Worm (Caenorhabditis elegans) whole organism, young adult: ENCODE measurements around the gene col-147.

Experiments
- B0336.3 ChIP-seq: fragments of 200-800 bp; sonication (Bioruptor generic); IDR thresholded peaks from 2 replicates; pipeline ENCODE4 v1.3.6; 2022; ENCODE audit warnings: missing genetic modification characterization, missing compliant biosample characterization
- F23B12.7 ChIP-seq: sonication (generic microtip); optimal IDR thresholded peaks from 2 replicates; lab custom pipeline; 2017; ENCODE audit warnings: missing genetic modification characterization, mild to moderate bottlenecking, missing compliant biosample characterization, antibody characterized with exemption, moderate library complexity; ENCODE audit not compliant: insufficient read depth
- F39B2.1 ChIP-seq: fragments of 200-800 bp; sonication (Bioruptor generic); IDR thresholded peaks from 2 replicates; pipeline ENCODE4 v1.3.6; 2022; ENCODE audit warnings: missing genetic modification reagents, missing genetic modification characterization, missing compliant biosample characterization
- F49E8.2 ChIP-seq: sonication (generic microtip); optimal IDR thresholded peaks from 3 replicates; lab custom pipeline; 2017; ENCODE audit warnings: missing genetic modification characterization, mild to moderate bottlenecking, missing compliant biosample characterization, antibody characterized with exemption, moderate library complexity; ENCODE audit not compliant: insufficient read depth
- F55B11.4 ChIP-seq: sonication (generic microtip); optimal IDR thresholded peaks from 2 replicates; lab custom pipeline; 2016; ENCODE audit warnings: missing compliant biosample characterization, missing genetic modification characterization, borderline replicate concordance; ENCODE audit not compliant: insufficient read depth
- aptf-2 ChIP-seq: fragments of 200-800 bp; sonication (Bioruptor generic); conservative IDR thresholded peaks from 2 replicates; pipeline ENCODE4 v1.3.6; 2022; ENCODE audit warnings: missing genetic modification reagents, missing genetic modification characterization, missing compliant biosample characterization
- aptf-3 ChIP-seq: fragments of 200-800 bp; sonication (Bioruptor generic); IDR thresholded peaks from 2 replicates; pipeline ENCODE4 v1.3.6; 2022; ENCODE audit warnings: missing genetic modification characterization, missing compliant biosample characterization
- attf-5 ChIP-seq: fragments of 200-800 bp; sonication (Bioruptor generic); optimal IDR thresholded peaks from 2 replicates; lab custom pipeline; 2018; ENCODE audit warnings: mild to moderate bottlenecking, missing genetic modification characterization, missing compliant biosample characterization
- ceh-40 ChIP-seq: fragments of 200-800 bp; sonication (Bioruptor generic); IDR thresholded peaks from 2 replicates; pipeline ENCODE4 v1.3.6; 2022; ENCODE audit warnings: missing genetic modification characterization, missing compliant biosample characterization
- ceh-79 ChIP-seq: sonication (generic microtip); optimal IDR thresholded peaks from 2 replicates; lab custom pipeline; 2017; ENCODE audit warnings: mild to moderate bottlenecking, missing genetic modification characterization, missing compliant biosample characterization
- chd-7 ChIP-seq: sonication (generic microtip); optimal IDR thresholded peaks from 2 replicates; lab custom pipeline; 2016; ENCODE audit warnings: mild to moderate bottlenecking, missing genetic modification characterization, moderate library complexity, missing compliant biosample characterization
- egrh-3 ChIP-seq: fragments of 200-800 bp; sonication (Bioruptor generic); IDR thresholded peaks from 2 replicates; pipeline ENCODE4 v1.3.6; 2022; ENCODE audit warnings: missing genetic modification reagents, missing genetic modification characterization, missing compliant biosample characterization
- gei-17 ChIP-seq: fragments of 200-800 bp; sonication (Bioruptor generic); optimal IDR thresholded peaks from 2 replicates; lab custom pipeline; 2018; ENCODE audit warnings: mild to moderate bottlenecking, missing genetic modification characterization, missing compliant biosample characterization
- let-607 ChIP-seq, 2 experiments: fragments of 200-800 bp in 1 of 2; sonication (Bioruptor generic) in 1 of 2; sonication (generic microtip) in 1 of 2; optimal IDR thresholded peaks; 2 replicates each; lab custom pipeline; 2016 to 2018; ENCODE audit warnings: mild to moderate bottlenecking in 2 of 2, missing compliant biosample characterization in 2 of 2, missing genetic modification characterization in 2 of 2, moderate library complexity in 2 of 2, missing genotype in 1 of 2
- lin-35 ChIP-seq, 3 experiments: fragments of 150-350 bp in 2 of 3; sonication (generic microtip) in 1 of 3; optimal IDR thresholded peaks; 2 replicates each; lab custom pipeline; 2014 to 2018; ENCODE audit warnings: missing biosample characterization in 3 of 3, missing genetic modification characterization in 3 of 3, missing genetic modification reagents in 3 of 3
- madf-10 ChIP-seq: sonication (generic microtip); optimal IDR thresholded peaks from 2 replicates; lab custom pipeline; 2016; ENCODE audit warnings: mild to moderate bottlenecking, missing genetic modification characterization, missing compliant biosample characterization
- madf-3 ChIP-seq: fragments of 200-800 bp; sonication (Bioruptor generic); IDR thresholded peaks from 2 replicates; pipeline ENCODE4 v1.3.6; 2022; ENCODE audit warnings: missing genetic modification reagents, missing genetic modification characterization, missing compliant biosample characterization
- mcd-1 ChIP-seq: fragments of 200-800 bp; sonication (Bioruptor generic); IDR thresholded peaks from 2 replicates; pipeline ENCODE4 v1.3.6; 2022; ENCODE audit warnings: missing genetic modification reagents, missing genetic modification characterization, missing compliant biosample characterization
- nfya-1 ChIP-seq: sonication (generic microtip); optimal IDR thresholded peaks from 2 replicates; lab custom pipeline; 2017; ENCODE audit warnings: antibody characterized with exemption, missing compliant biosample characterization, missing genetic modification characterization, borderline replicate concordance; ENCODE audit not compliant: insufficient read depth
- nfyb-1 ChIP-seq: fragments of 200-800 bp; sonication (Bioruptor generic); IDR thresholded peaks from 2 replicates; pipeline ENCODE4 v1.3.6; 2022; ENCODE audit warnings: missing genetic modification reagents, missing genetic modification characterization, missing compliant biosample characterization
- nhr-120 ChIP-seq: fragments of 200-800 bp; sonication (Bioruptor generic); IDR thresholded peaks from 2 replicates; pipeline ENCODE4 v1.3.6; 2022; ENCODE audit warnings: missing genetic modification characterization, missing compliant biosample characterization
- nhr-179 ChIP-seq: sonication (generic microtip); optimal IDR thresholded peaks from 2 replicates; lab custom pipeline; 2016; ENCODE audit warnings: mild to moderate bottlenecking, missing genetic modification characterization, missing compliant biosample characterization
- nhr-80 ChIP-seq: sonication (generic microtip); optimal IDR thresholded peaks from 2 replicates; lab custom pipeline; 2016; ENCODE audit warnings: missing genetic modification characterization, missing compliant biosample characterization
- pbrm-1 ChIP-seq: fragments of 200-800 bp; sonication (Bioruptor generic); IDR thresholded peaks from 2 replicates; pipeline ENCODE4 v1.3.6; 2022; ENCODE audit warnings: missing genetic modification reagents, missing genetic modification characterization, missing compliant biosample characterization
- rec-8 ChIP-seq, 2 experiments: sonication (generic microtip); optimal IDR thresholded peaks; 2 replicates each; lab custom pipeline; 2016; ENCODE audit warnings: mild to moderate bottlenecking in 2 of 2, missing genetic modification characterization in 2 of 2, missing genetic modification reagents in 2 of 2, missing genotype in 2 of 2, missing biosample characterization in 1 of 2, missing compliant biosample characterization in 1 of 2, moderate library complexity in 1 of 2
- tbp1 ChIP-seq: fragments of 200-800 bp; sonication (Bioruptor generic); optimal IDR thresholded peaks from 2 replicates; lab custom pipeline; 2018; ENCODE audit warnings: mild to moderate bottlenecking, missing genetic modification characterization, missing compliant biosample characterization
- tlf-1 ChIP-seq: fragments of 200-800 bp; sonication (Bioruptor generic); optimal IDR thresholded peaks from 2 replicates; lab custom pipeline; 2018; ENCODE audit warnings: mild to moderate bottlenecking, missing genetic modification characterization, missing compliant biosample characterization
- xnd-1 ChIP-seq: sonication (generic microtip); optimal IDR thresholded peaks from 2 replicates; lab custom pipeline; 2016; ENCODE audit warnings: missing genotype, missing genetic modification reagents, missing genetic modification characterization, missing compliant biosample characterization
- zfh-2 ChIP-seq: fragments of 200-800 bp; sonication (Bioruptor generic); conservative IDR thresholded peaks from 2 replicates; pipeline ENCODE4 v1.3.6; 2022; ENCODE audit warnings: missing genetic modification reagents, missing genetic modification characterization, missing compliant biosample characterization
- ztf-25 ChIP-seq: fragments of 200-800 bp; sonication (Bioruptor generic); IDR thresholded peaks from 2 replicates; pipeline ENCODE4 v1.3.6; 2022; ENCODE audit warnings: missing genetic modification reagents, missing genetic modification characterization, missing compliant biosample characterization
- ztf-28 ChIP-seq: fragments of 200-800 bp; sonication (Bioruptor generic); IDR thresholded peaks from 2 replicates; pipeline ENCODE4 v1.3.6; 2022; ENCODE audit warnings: missing genetic modification reagents, missing genetic modification characterization, missing compliant biosample characterization

The col-147 gene

ce11 chrV:9621437-9621836 is 11.7 kb downstream of the col-147 start:
- no peak for TF ChIP-seq ztf-28 (GFP tag; lab: Robert Waterston, UW)
- TF ChIP-seq madf-10 (tag; lab: Kevin White, UChicago): no peak
- TF ChIP-seq nfya-1 (tag; lab: Kevin White, UChicago): no peak
- no peak for TF ChIP-seq F23B12.7 (tag; lab: Kevin White, UChicago)
- no peak for TF ChIP-seq lin-35 (GFP tag; optimal IDR thresholded peaks at IDR 0.05; lab: Kevin White, UChicago)
- no peak for TF ChIP-seq pbrm-1 (GFP tag; lab: Robert Waterston, UW)
- TF ChIP-seq madf-3 (GFP tag; lab: Robert Waterston, UW): no peak
- no peak for TF ChIP-seq let-607 (tag; optimal IDR thresholded peaks at IDR 0.05; lab: Kevin White, UChicago)
- no peak for TF ChIP-seq ceh-40
- no peak for TF ChIP-seq B0336.3 (GFP tag; lab: Robert Waterston, UW)
- no peak for TF ChIP-seq F39B2.1 (GFP tag; lab: Robert Waterston, UW)
- no peak for TF ChIP-seq nhr-179 (tag; lab: Kevin White, UChicago)

- no peak for TF ChIP-seq aptf-2 (GFP tag; lab: Robert Waterston, UW)
- TF ChIP-seq aptf-3: 0 out of 2 replicates have a peak, but pooled peaks have one; percentile 61
- TF ChIP-seq attf-5: no peak
- no peak for TF ChIP-seq B0336.3 (GFP tag; lab: Robert Waterston, UW)
- TF ChIP-seq gei-17 (GFP tag; lab: Kevin White, UChicago): no peak
- no peak for TF ChIP-seq tlf-1
- TF ChIP-seq ceh-79 (tag; lab: Kevin White, UChicago): no peak
- no peak for TF ChIP-seq nhr-80 (tag; lab: Kevin White, UChicago)
- no peak for TF ChIP-seq lin-35 (GFP tag; optimal IDR thresholded peaks at IDR 0.05; lab: Kevin White, UChicago)
- TF ChIP-seq madf-3 (GFP tag; lab: Robert Waterston, UW): 0 out of 2 replicates have a peak, but pooled peaks have one; percentile 23
- TF ChIP-seq ztf-25 (GFP tag; lab: Robert Waterston, UW): no peak
- TF ChIP-seq F49E8.2: no peak
- TF ChIP-seq egrh-3 (GFP tag; lab: Robert Waterston, UW): peak; percentile 86
- 0 out of 2 replicates have a peak, but pooled peaks have one; percentile 35 for TF ChIP-seq nfyb-1
- 0 out of 2 replicates have a peak, but pooled peaks have one; percentile 41 for TF ChIP-seq nhr-120 (GFP tag; lab: Robert Waterston, UW)
- TF ChIP-seq mcd-1 (GFP tag; lab: Robert Waterston, UW): no peak
- TF ChIP-seq zfh-2 (GFP tag; lab: Robert Waterston, UW): peak; percentile 84
These were observed 12.7 kb downstream of the col-147 start for ce11 chrV:9620417-9620816.

ce11 chrV:9619850-9620249 is 13.3 kb downstream of the col-147 start, which contains the start of gene idpc-6:
Gene idpc-6, plus strand, starts transcription at chrV:9620150.
- no peak for TF ChIP-seq gei-17 (GFP tag; lab: Kevin White, UChicago)

DNA sequence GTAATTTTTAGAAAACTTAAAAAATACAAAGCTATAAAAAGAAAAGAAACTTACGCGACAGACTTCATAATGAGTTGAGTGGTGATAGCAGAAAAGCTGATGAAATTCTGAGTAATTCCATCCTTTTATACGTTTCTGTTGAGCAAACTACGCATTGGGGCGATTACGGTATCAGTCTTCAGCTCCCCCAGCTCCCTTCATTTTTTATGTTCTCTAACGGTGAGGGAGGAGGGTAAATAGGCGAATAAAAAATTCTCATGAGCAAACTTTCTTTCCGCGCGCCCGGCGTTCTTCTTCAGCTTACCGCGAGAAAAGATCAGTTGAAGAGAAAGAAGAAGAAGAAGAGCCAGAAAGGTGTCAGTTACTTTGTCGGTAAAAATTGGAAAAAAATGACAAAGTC is 14.2 kb downstream of the col-147 start, which contains the start of gene idpc-7:
idpc-7 (minus strand) TSS at position 101 of the 400 bp plus-strand sequence.
- TF ChIP-seq F55B11.4 (tag; lab: Kevin White, UChicago) (no peak), xnd-1 (tag; lab: Kevin White, UChicago) (no peak), ztf-25 (GFP tag; lab: Robert Waterston, UW) (no peak), tbp1 (GFP tag; lab: Kevin White, UChicago) (no peak), chd-7 (tag; lab: Kevin White, UChicago) (no peak), rec-8 (tag; optimal IDR thresholded peaks at IDR 0.05; lab: Kevin White, UChicago) (no peak), nhr-120 (GFP tag; lab: Robert Waterston, UW) (no peak)
